Fruit fly (Drosophila melanogaster) whole organism, embryonic: ENCODE data around the gene CG1213.

Source experiments
- Aef1 ChIP-seq: fragments of 200-800 bp; sonication (Bioruptor generic); IDR thresholded peaks from 3 replicates; pipeline ENCODE4 v1.3.6; 2022; ENCODE audit warnings: missing biosample characterization, missing genetic modification characterization
- Asciz ChIP-seq: fragments of 200-800 bp; sonication (Bioruptor generic); optimal IDR thresholded peaks from 2 replicates; lab custom pipeline; 2017; ENCODE audit warnings: missing biosample characterization, mild to moderate bottlenecking, missing genetic modification characterization, missing genetic modification reagents
- C15 ChIP-seq: fragments of 200-800 bp; sonication (Bioruptor generic); IDR thresholded peaks from 3 replicates; pipeline ENCODE4 v1.3.6; 2022; ENCODE audit warnings: missing biosample characterization, missing genetic modification characterization
- CG10462 ChIP-seq: fragments of 200-800 bp; sonication (Bioruptor generic); optimal IDR thresholded peaks from 2 replicates; lab custom pipeline; 2016; ENCODE audit warnings: missing biosample characterization, missing genetic modification characterization
- CG11093 ChIP-seq: fragments of 200-800 bp; sonication (Bioruptor generic); IDR thresholded peaks from 3 replicates; pipeline ENCODE4 v1.3.6; 2022; ENCODE audit warnings: missing biosample characterization, missing genetic modification characterization
- CG15269 ChIP-seq: fragments of 200-800 bp; sonication (Bioruptor generic); optimal IDR thresholded peaks from 2 replicates; lab custom pipeline; 2018; ENCODE audit warnings: missing biosample characterization, mild to moderate bottlenecking, missing genetic modification characterization, moderate library complexity
- CG1647 ChIP-seq: fragments of 200-800 bp; sonication (Bioruptor generic); optimal IDR thresholded peaks from 3 replicates; lab custom pipeline; 2016; ENCODE audit warnings: missing biosample characterization, missing genetic modification characterization
- CG16815 ChIP-seq: fragments of 200-800 bp; sonication (Bioruptor generic); optimal IDR thresholded peaks from 3 replicates; lab custom pipeline; 2017; ENCODE audit warnings: missing biosample characterization, mild to moderate bottlenecking, missing genetic modification characterization
- CG18599 ChIP-seq: fragments of 200-800 bp; sonication (Bioruptor generic); optimal IDR thresholded peaks from 3 replicates; lab custom pipeline; 2017; ENCODE audit warnings: missing biosample characterization, missing genetic modification characterization, mild to moderate bottlenecking, moderate library complexity, missing genetic modification reagents
- CG2116 ChIP-seq: fragments of 200-800 bp; sonication (Bioruptor generic); optimal IDR thresholded peaks from 3 replicates; lab custom pipeline; 2018; ENCODE audit warnings: missing biosample characterization, mild to moderate bottlenecking, missing genetic modification characterization
- CG2875 ChIP-seq: fragments of 200-800 bp; sonication (Bioruptor generic); optimal IDR thresholded peaks from 2 replicates; lab custom pipeline; 2017; ENCODE audit warnings: missing biosample characterization, mild to moderate bottlenecking, missing genetic modification characterization, missing genetic modification reagents
- CG31365 ChIP-seq: fragments of 200-800 bp; sonication (Bioruptor generic); optimal IDR thresholded peaks from 2 replicates; lab custom pipeline; 2018; ENCODE audit warnings: missing biosample characterization, mild to moderate bottlenecking, missing genetic modification characterization
- CG33213 ChIP-seq: fragments of 200-800 bp; sonication (Bioruptor generic); optimal IDR thresholded peaks from 3 replicates; lab custom pipeline; 2016; ENCODE audit warnings: missing biosample characterization, missing genetic modification characterization
- CG7987 ChIP-seq: fragments of 200-800 bp; sonication (Bioruptor generic); optimal IDR thresholded peaks from 2 replicates; lab custom pipeline; 2018; ENCODE audit warnings: missing biosample characterization, mild to moderate bottlenecking, missing genetic modification characterization, moderate library complexity
- CG9437 ChIP-seq: fragments of 200-800 bp; sonication (Bioruptor generic); optimal IDR thresholded peaks from 2 replicates; lab custom pipeline; 2018; ENCODE audit warnings: missing biosample characterization, mild to moderate bottlenecking, missing genetic modification characterization
- Camta ChIP-seq: fragments of 200-800 bp; sonication (Bioruptor generic); optimal IDR thresholded peaks from 2 replicates; lab custom pipeline; 2016; ENCODE audit warnings: missing biosample characterization, missing genetic modification characterization
- CkIIα-i1 ChIP-seq: fragments of 200-800 bp; sonication (Bioruptor generic); IDR thresholded peaks from 2 replicates; pipeline ENCODE4 v1.3.6; 2022; ENCODE audit warnings: missing biosample characterization, missing genetic modification characterization
- Deaf1 ChIP-seq: fragments of 200-800 bp; optimal IDR thresholded peaks from 3 replicates; lab custom pipeline; 2019; ENCODE audit warnings: missing biosample characterization, mild to moderate bottlenecking, missing genetic modification characterization, moderate library complexity
- Doc2 ChIP-seq: fragments of 200-800 bp; sonication (Bioruptor generic); IDR thresholded peaks from 2 replicates; pipeline ENCODE4 v1.3.6; 2022; ENCODE audit warnings: missing biosample characterization, missing genetic modification characterization
- Fer1 ChIP-seq: fragments of 200-800 bp; sonication (Bioruptor generic); optimal IDR thresholded peaks from 2 replicates; lab custom pipeline; 2017; ENCODE audit warnings: missing biosample characterization, mild to moderate bottlenecking, missing genetic modification characterization
- HmgZ ChIP-seq: fragments of 200-800 bp; sonication (Bioruptor generic); optimal IDR thresholded peaks from 2 replicates; lab custom pipeline; 2018; ENCODE audit warnings: missing biosample characterization, mild to moderate bottlenecking, missing genetic modification characterization
- Hmr ChIP-seq: fragments of 200-800 bp; sonication (Bioruptor generic); optimal IDR thresholded peaks from 3 replicates; lab custom pipeline; 2017; ENCODE audit warnings: mild to moderate bottlenecking, missing biosample characterization, missing genetic modification reagents, missing genetic modification characterization
- Hmx ChIP-seq: fragments of 200-800 bp; sonication (Bioruptor generic); optimal IDR thresholded peaks from 2 replicates; lab custom pipeline; 2016; ENCODE audit warnings: missing biosample characterization, missing genetic modification characterization
- MTF-1 ChIP-seq: fragments of 200-800 bp; sonication (Bioruptor generic); optimal IDR thresholded peaks from 2 replicates; lab custom pipeline; 2018; ENCODE audit warnings: missing biosample characterization, mild to moderate bottlenecking, missing genetic modification characterization, borderline replicate concordance
- Stat92E ChIP-seq, 3 experiments: fragments of >200 bp in 2 of 3; fragments of 200-800 bp in 1 of 3; sonication (Bioruptor generic) in 1 of 3; optimal IDR thresholded peaks; 2 replicates each; lab custom pipeline; 2017 to 2019; ENCODE audit warnings: missing biosample characterization in 3 of 3, missing genetic modification characterization in 3 of 3, mild to moderate bottlenecking in 1 of 3, moderate library complexity in 1 of 3
- Tbp ChIP-seq: fragments of >200 bp; optimal IDR thresholded peaks from 2 replicates; lab custom pipeline; 2018; ENCODE audit warnings: missing biosample characterization, missing genetic modification characterization
- Xbp1 ChIP-seq: fragments of 200-800 bp; sonication (Bioruptor generic); optimal IDR thresholded peaks from 3 replicates; lab custom pipeline; 2016; ENCODE audit warnings: missing biosample characterization, mild to moderate bottlenecking, missing genetic modification characterization
- ara ChIP-seq: fragments of 200-800 bp; sonication (Bioruptor generic); IDR thresholded peaks from 2 replicates; pipeline ENCODE4 v1.3.6; 2022; ENCODE audit warnings: missing biosample characterization, missing genetic modification characterization
- bigmax ChIP-seq: fragments of 200-800 bp; sonication (Bioruptor generic); optimal IDR thresholded peaks from 2 replicates; lab custom pipeline; 2018; ENCODE audit warnings: missing biosample characterization, mild to moderate bottlenecking, missing genetic modification characterization
- cad ChIP-seq: fragments of >200 bp; optimal IDR thresholded peaks from 2 replicates; lab custom pipeline; 2017; ENCODE audit warnings: missing biosample characterization, missing genetic modification characterization
- chm ChIP-seq: fragments of 200-800 bp; sonication (Bioruptor generic); IDR thresholded peaks from 2 replicates; pipeline ENCODE4 v1.3.6; 2022; ENCODE audit warnings: missing biosample characterization, missing genetic modification characterization
- corto ChIP-seq: fragments of 200-800 bp; sonication (Bioruptor generic); optimal IDR thresholded peaks from 2 replicates; lab custom pipeline; 2016; ENCODE audit warnings: missing biosample characterization, mild to moderate bottlenecking, missing genetic modification characterization, moderate library complexity
- danr ChIP-seq: fragments of 200-800 bp; sonication (Bioruptor generic); IDR thresholded peaks from 2 replicates; pipeline ENCODE4 v1.3.6; 2022; ENCODE audit warnings: missing biosample characterization, missing genetic modification characterization
- dysf ChIP-seq: fragments of 200-800 bp; sonication (Bioruptor generic); IDR thresholded peaks from 3 replicates; pipeline ENCODE4 v1.3.6; 2022; ENCODE audit warnings: missing biosample characterization, missing genetic modification characterization
- exex ChIP-seq: fragments of 200-800 bp; sonication (Bioruptor generic); optimal IDR thresholded peaks from 4 replicates; lab custom pipeline; 2018; ENCODE audit warnings: missing biosample characterization, mild to moderate bottlenecking, missing genetic modification characterization, moderate library complexity
- lilli ChIP-seq: fragments of 200-800 bp; sonication (Bioruptor generic); optimal IDR thresholded peaks from 3 replicates; lab custom pipeline; 2016; ENCODE audit warnings: missing biosample characterization, missing genetic modification characterization
- lmd ChIP-seq: fragments of 200-800 bp; sonication (Bioruptor generic); IDR thresholded peaks from 2 replicates; pipeline ENCODE4 v1.3.6; 2022; ENCODE audit warnings: missing biosample characterization, missing genetic modification characterization
- lola ChIP-seq, 3 experiments: fragments of >200 bp in 2 of 3; fragments of 200-800 bp in 1 of 3; sonication (Bioruptor generic) in 1 of 3; optimal IDR thresholded peaks; 2 replicates each; lab custom pipeline; 2017 to 2019; ENCODE audit warnings: missing biosample characterization in 3 of 3, missing genetic modification characterization in 3 of 3, mild to moderate bottlenecking in 1 of 3, moderate library complexity in 1 of 3
- nau ChIP-seq: fragments of 200-800 bp; sonication (Bioruptor generic); optimal IDR thresholded peaks from 3 replicates; lab custom pipeline; 2017; ENCODE audit warnings: missing biosample characterization, mild to moderate bottlenecking, missing genetic modification characterization, missing genetic modification reagents
- nmo ChIP-seq: fragments of 200-800 bp; sonication (Bioruptor generic); optimal IDR thresholded peaks from 2 replicates; lab custom pipeline; 2018; ENCODE audit warnings: missing biosample characterization, mild to moderate bottlenecking, missing genetic modification characterization, moderate library complexity
- prd ChIP-seq, 3 experiments: fragments of >200 bp in 2 of 3; fragments of 200-800 bp in 1 of 3; sonication (Bioruptor generic) in 1 of 3; optimal IDR thresholded peaks in 2 of 3; IDR thresholded peaks in 1 of 3; 2 replicates in 2 of 3; 3 replicates in 1 of 3; pipeline versions ENCODE4 v1.3.6 to Lab custom; 2017 to 2022; ENCODE audit warnings: missing biosample characterization in 1 of 3, missing genetic modification characterization in 1 of 3
- seq ChIP-seq: fragments of 200-800 bp; sonication (Bioruptor generic); IDR thresholded peaks from 2 replicates; pipeline ENCODE4 v1.3.6; 2022; ENCODE audit warnings: missing biosample characterization, missing genetic modification characterization
- so ChIP-seq: fragments of 200-800 bp; sonication (Bioruptor generic); IDR thresholded peaks from 3 replicates; pipeline ENCODE4 v1.3.6; 2022; ENCODE audit warnings: missing biosample characterization, missing genetic modification characterization
- tap ChIP-seq: fragments of 200-800 bp; optimal IDR thresholded peaks from 3 replicates; lab custom pipeline; 2019; ENCODE audit warnings: missing biosample characterization, mild to moderate bottlenecking, missing genetic modification characterization, moderate library complexity
- tio ChIP-seq: fragments of 200-800 bp; sonication (Bioruptor generic); optimal IDR thresholded peaks from 2 replicates; lab custom pipeline; 2017; ENCODE audit warnings: missing biosample characterization, missing genetic modification characterization, inconsistent platforms
- trem ChIP-seq: fragments of 200-800 bp; optimal IDR thresholded peaks from 3 replicates; lab custom pipeline; 2019; ENCODE audit warnings: missing biosample characterization, mild to moderate bottlenecking, missing genetic modification characterization, moderate library complexity
- tup ChIP-seq: fragments of 200-800 bp; sonication (Bioruptor generic); optimal IDR thresholded peaks from 2 replicates; lab custom pipeline; 2016; ENCODE audit warnings: missing biosample characterization, mild to moderate bottlenecking, missing genetic modification characterization, moderate library complexity
- vnd ChIP-seq: fragments of 200-800 bp; sonication (Bioruptor generic); IDR thresholded peaks from 3 replicates; pipeline ENCODE4 v1.3.6; 2022; ENCODE audit warnings: missing biosample characterization, missing genetic modification characterization; ENCODE audit not compliant: partially characterized antibody
- zf30C ChIP-seq: fragments of 200-800 bp; sonication (Bioruptor generic); optimal IDR thresholded peaks from 3 replicates; lab custom pipeline; 2018; ENCODE audit warnings: missing biosample characterization, mild to moderate bottlenecking, missing genetic modification characterization
- zfh1 ChIP-seq: fragments of 200-800 bp; sonication (Bioruptor generic); IDR thresholded peaks from 3 replicates; pipeline ENCODE4 v1.3.6; 2022; ENCODE audit warnings: missing biosample characterization, missing genetic modification characterization

CG1213 gene

DNA sequence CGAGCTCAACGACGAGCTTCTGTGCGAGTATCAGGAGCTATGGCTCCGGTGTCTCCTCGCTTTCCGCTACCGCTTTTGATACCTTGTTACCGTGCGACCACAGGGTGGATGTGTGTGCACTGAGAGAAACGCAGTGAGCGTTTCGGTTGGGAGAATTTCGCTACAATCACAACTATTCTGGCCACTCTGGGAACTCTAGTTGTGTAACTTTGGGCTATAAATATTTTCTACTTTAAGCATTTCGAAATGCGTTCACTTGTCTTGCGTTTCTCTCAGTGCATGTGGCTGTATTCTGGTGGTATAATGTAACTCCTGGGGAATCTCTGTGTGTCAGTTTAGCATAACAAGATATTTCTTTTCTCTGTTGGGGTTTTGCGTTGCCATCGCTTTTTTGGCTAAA is 30.4 kb downstream of the CG1213 start (continued):
- TF ChIP-seq CkIIα-i1 (GFP tag; lab: Robert Waterston, UW) = no peak
- no peak for TF ChIP-seq CG15269 (tag; lab: Kevin White, UChicago)
- peak; percentile 42; the same call in 2 of the 3 replicates for TF ChIP-seq dysf
- TF ChIP-seq nau (GFP tag; lab: Kevin White, UChicago) = no peak
- TF ChIP-seq lola (GFP tag; optimal IDR thresholded peaks at IDR 0.05; lab: Kevin White, UChicago) = no peak
- no peak for TF ChIP-seq Tbp (GFP tag; lab: Kevin White, UChicago)
- no peak for TF ChIP-seq Fer1 (GFP tag; lab: Kevin White, UChicago)
- no peak for TF ChIP-seq cad (GFP tag; lab: Kevin White, UChicago)
- TF ChIP-seq CG9437 = no peak
- TF ChIP-seq prd (optimal IDR thresholded peaks at IDR 0.05; lab: Kevin White, UChicago) = no peak
- peak; percentile 51; the same call in 2 of the 3 replicates for TF ChIP-seq prd (GFP tag; IDR thresholded peaks at IDR 0.05; lab: Robert Waterston, UW)
- no peak for TF ChIP-seq exex
- TF ChIP-seq MTF-1 (GFP tag; lab: Kevin White, UChicago) = no peak
- TF ChIP-seq CG33213 = no peak
- peak; percentile 60 for TF ChIP-seq CG18599 (GFP tag; lab: Kevin White, UChicago)
- no peak for TF ChIP-seq danr (GFP tag; lab: Robert Waterston, UW)
- TF ChIP-seq nmo (GFP tag; lab: Kevin White, UChicago) = peak; percentile 10
- TF ChIP-seq Hmr = peak; percentile 8
- no peak for TF ChIP-seq lilli (GFP tag; lab: Kevin White, UChicago)
- TF ChIP-seq Deaf1 (tag; lab: Kevin White, UChicago) = no peak
- TF ChIP-seq CG31365 (tag; lab: Kevin White, UChicago) = no peak
- TF ChIP-seq zfh1 = 0 out of 3 replicates have a peak, but pooled peaks have one; percentile 13
- TF ChIP-seq seq (GFP tag; lab: Robert Waterston, UW) = no peak
- no peak for TF ChIP-seq CG11093
- TF ChIP-seq zf30C (GFP tag; lab: Kevin White, UChicago) = no peak
- TF ChIP-seq trem (tag; lab: Kevin White, UChicago) = no peak
- TF ChIP-seq chm = no peak
- TF ChIP-seq CG2875 = no peak
- TF ChIP-seq Xbp1 = peak; percentile 25
- TF ChIP-seq CG7987 (GFP tag; lab: Kevin White, UChicago) = no peak
- TF ChIP-seq tup (GFP tag; lab: Kevin White, UChicago) = no peak
- no peak for TF ChIP-seq CG1647
- peak; percentile 16; the same call in 1 of the 2 replicates for TF ChIP-seq lmd
- TF ChIP-seq Stat92E (GFP tag; optimal IDR thresholded peaks at IDR 0.05; lab: Kevin White, UChicago) = no peak
- peak; percentile 11; the same call in 1 of the 2 replicates for TF ChIP-seq ara (GFP tag; lab: Robert Waterston, UW)
- no peak for TF ChIP-seq CG16815 (GFP tag; lab: Kevin White, UChicago)
- no peak for TF ChIP-seq so (GFP tag; lab: Robert Waterston, UW)
- TF ChIP-seq Aef1 (GFP tag; lab: Robert Waterston, UW) = no peak
- TF ChIP-seq Asciz (GFP tag; lab: Kevin White, UChicago) = no peak
- no peak for TF ChIP-seq vnd (GFP tag; lab: Robert Waterston, UW)
- no peak for TF ChIP-seq C15 (GFP tag; lab: Robert Waterston, UW)
- TF ChIP-seq Camta (GFP tag; lab: Kevin White, UChicago) = no peak
- TF ChIP-seq HmgZ (tag; lab: Kevin White, UChicago) = no peak
- TF ChIP-seq bigmax (GFP tag; lab: Kevin White, UChicago) = no peak
- TF ChIP-seq CG2116 (GFP tag; lab: Kevin White, UChicago) = no peak
- no peak for TF ChIP-seq tap (tag; lab: Kevin White, UChicago)
- no peak for TF ChIP-seq Doc2
- no peak for TF ChIP-seq corto
- TF ChIP-seq Hmx (GFP tag; lab: Kevin White, UChicago) = no peak
- TF ChIP-seq CG10462 (GFP tag; lab: Kevin White, UChicago) = no peak
- no peak for TF ChIP-seq tio (GFP tag; lab: Kevin White, UChicago)
